Fruit fly (Drosophila melanogaster) whole organism, adult: ENCODE data around the gene Lk.
A peak's percentile ranks its signal among the peaks of the same experiment; 100 is the strongest.

Source experiments
- CG7045 ChIP-seq: fragments of 200-800 bp; sonication (Bioruptor generic); optimal IDR thresholded peaks from 2 replicates; lab custom pipeline; 2017; ENCODE audit warnings: missing biosample characterization, mild to moderate bottlenecking, missing genetic modification characterization
- Mnt ChIP-seq: fragments of 200-800 bp; sonication (Bioruptor generic); optimal IDR thresholded peaks from 2 replicates; lab custom pipeline; 2016; ENCODE audit warnings: missing biosample characterization, mild to moderate bottlenecking, missing genetic modification characterization
- cic ChIP-seq: fragments of 200-800 bp; sonication (Bioruptor generic); optimal IDR thresholded peaks from 2 replicates; lab custom pipeline; 2017; ENCODE audit warnings: missing biosample characterization, mild to moderate bottlenecking, missing genetic modification characterization, moderate library complexity
- kay ChIP-seq: fragments of 200-800 bp; sonication (Bioruptor generic); peaks from one replicate; lab custom pipeline; 2016; ENCODE audit warnings: missing biosample characterization, missing genetic modification characterization, borderline replicate concordance
- ovo ChIP-seq: fragments of 200-800 bp; sonication (Bioruptor generic); optimal IDR thresholded peaks from 2 replicates; lab custom pipeline; 2016; ENCODE audit warnings: missing biosample characterization, missing genetic modification characterization

DNA sequence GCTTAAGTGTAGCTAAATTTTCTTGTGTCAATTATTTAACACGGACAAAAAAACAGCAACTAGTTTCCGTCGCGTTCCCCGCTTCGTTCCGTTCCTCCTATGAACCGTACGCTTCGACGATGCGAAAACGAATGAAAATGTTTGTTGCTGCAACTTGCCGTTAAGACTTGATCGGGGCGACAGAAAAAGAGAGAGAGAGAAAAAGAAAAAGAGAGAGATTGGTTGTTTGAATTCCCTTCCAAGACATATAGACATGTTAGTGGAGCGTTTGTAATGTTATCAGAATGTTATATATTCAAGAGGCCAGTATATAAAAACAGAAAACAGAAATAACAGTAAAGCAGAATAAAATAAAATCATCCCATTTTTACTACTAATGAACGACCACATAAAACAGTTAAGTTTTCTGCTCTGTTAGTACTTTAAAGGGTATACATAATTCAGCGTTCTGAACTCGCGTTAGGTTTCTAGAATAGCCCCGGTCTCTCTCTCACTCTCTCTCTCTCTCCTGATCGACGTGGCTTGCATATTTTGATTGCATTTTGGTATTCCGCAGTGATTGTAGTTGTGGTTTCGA, 9.6 kb downstream of the Lk start, which contains the start of gene Gbs-70E:
- TF ChIP-seq ovo (GFP tag; lab: Kevin White, UChicago) (peak; percentile 90), cic (GFP tag; lab: Kevin White, UChicago) (peak; percentile 88), CG7045 (peak; percentile 84), Mnt (peak; percentile 81), kay (peak; percentile 43)
